Worm (Caenorhabditis elegans) whole organism, L2 larva: ENCODE data around the gene sra-36.

Source experiments
- egl-27 ChIP-seq: sonication (generic microtip); optimal IDR thresholded peaks from 3 replicates; lab custom pipeline; 2017; ENCODE audit warnings: missing biosample characterization, missing genetic modification reagents, missing genetic modification characterization
- nhr-23 ChIP-seq: fragments of 150-350 bp; optimal IDR thresholded peaks from 2 replicates; lab custom pipeline; 2014; ENCODE audit warnings: missing biosample characterization, missing genetic modification reagents, missing genetic modification characterization
- snpc-4 ChIP-seq: fragments of 150-350 bp; optimal IDR thresholded peaks from 2 replicates; lab custom pipeline; 2014; ENCODE audit warnings: missing biosample characterization, missing genetic modification characterization
- ztf-4 ChIP-seq: fragments of 150-350 bp; optimal IDR thresholded peaks from 2 replicates; lab custom pipeline; 2014; ENCODE audit warnings: missing biosample characterization, missing genetic modification characterization

- TF ChIP-seq nhr-23 (tag; lab: Kevin White, UChicago) = no peak
- no peak for TF ChIP-seq snpc-4 (tag; lab: Kevin White, UChicago)
- no peak for TF ChIP-seq egl-27 (tag; lab: Kevin White, UChicago)
- no peak for TF ChIP-seq ztf-4
Measured at ce11 chrII:4505097-4505626, 35.4 kb downstream of the sra-36 start, which contains the start of gene camt-1.
